Fruit fly (Drosophila melanogaster): ENCODE measurements around the gene Rcd-1.
A peak's percentile ranks its signal among the peaks of the same experiment; 100 is the strongest.

The Rcd-1 gene

dm6 chrX:19604997-19605396, 33.6 kb upstream of the Rcd-1 start, which contains the start of gene CG14207 (continued):
- no peak for TF ChIP-seq ranshi (GFP tag; IDR thresholded peaks at IDR 0.05)
- no peak for TF ChIP-seq pan (optimal IDR thresholded peaks at IDR 0.05)
- TF ChIP-seq pan (GFP tag; optimal IDR thresholded peaks at IDR 0.05 in 1 of 2, IDR thresholded peaks at IDR 0.05 in 1 of 2) = peak in 1 of 2 experiments; percentile 30
- TF ChIP-seq slou (GFP tag; optimal IDR thresholded peaks at IDR 0.05) = no peak
- no peak for TF ChIP-seq Nf-YB (GFP tag; optimal IDR thresholded peaks at IDR 0.05)
- no peak for TF ChIP-seq Elba2 (GFP tag; optimal IDR thresholded peaks at IDR 0.05)
- no peak for TF ChIP-seq lilli (GFP tag; optimal IDR thresholded peaks at IDR 0.05)
- TF ChIP-seq hkb (optimal IDR thresholded peaks at IDR 0.05) = no peak
- no peak for TF ChIP-seq hkb (GFP tag; IDR thresholded peaks at IDR 0.05)
- TF ChIP-seq CG31365 (tag; optimal IDR thresholded peaks at IDR 0.05) = no peak
- TF ChIP-seq tin (GFP tag; optimal IDR thresholded peaks at IDR 0.05) = no peak
- TF ChIP-seq ems (GFP tag; optimal IDR thresholded peaks at IDR 0.05) = peak; percentile 5
- TF ChIP-seq Dbx (GFP tag; IDR thresholded peaks at IDR 0.05) = peak; percentile 50; the same call in 2 of the 3 replicates
- TF ChIP-seq ato (GFP tag; IDR thresholded peaks at IDR 0.05; ENCODE audit: partially characterized antibody) = peak; percentile 82
- peak; percentile 7 for TF ChIP-seq CG7839 (tag; optimal IDR thresholded peaks at IDR 0.05)
- peak; percentile 40 for TF ChIP-seq Sry-δ (GFP tag; optimal IDR thresholded peaks at IDR 0.05)
- no peak for TF ChIP-seq fd96Cb (tag; optimal IDR thresholded peaks at IDR 0.05)
- TF ChIP-seq psq (GFP tag; optimal IDR thresholded peaks at IDR 0.05) = no peak
- no peak for TF ChIP-seq CG30403 (GFP tag; optimal IDR thresholded peaks at IDR 0.05)
- TF ChIP-seq CG8924 (tag; optimal IDR thresholded peaks at IDR 0.05) = no peak
- TF ChIP-seq Myb (GFP tag; optimal IDR thresholded peaks at IDR 0.05) = peak; percentile 28
- TF ChIP-seq H2.0 (GFP tag; IDR thresholded peaks at IDR 0.05) = no peak
- TF ChIP-seq CG34224 (GFP tag; IDR thresholded peaks at IDR 0.05; ENCODE audit: partially characterized antibody) = peak; percentile 73
- no peak for TF ChIP-seq insv (GFP tag; optimal IDR thresholded peaks at IDR 0.05)
- TF ChIP-seq vfl (GFP tag; optimal IDR thresholded peaks at IDR 0.05) = no peak
- no peak for TF ChIP-seq Dad (GFP tag; optimal IDR thresholded peaks at IDR 0.05)
- TF ChIP-seq D19B (GFP tag; optimal IDR thresholded peaks at IDR 0.05) = no peak
- no peak for TF ChIP-seq Awh (GFP tag; IDR thresholded peaks at IDR 0.05)
- no peak for TF ChIP-seq CG18011 (GFP tag; optimal IDR thresholded peaks at IDR 0.05)
- TF ChIP-seq Abd-B (GFP tag; optimal IDR thresholded peaks at IDR 0.05) = no peak
- TF ChIP-seq CG12769 (tag; optimal IDR thresholded peaks at IDR 0.05) = no peak
- TF ChIP-seq CG11398 (GFP tag; optimal IDR thresholded peaks at IDR 0.05) = no peak
- TF ChIP-seq ATbp (GFP tag; optimal IDR thresholded peaks at IDR 0.05) = no peak
- no peak for TF ChIP-seq CG17912 (GFP tag; optimal IDR thresholded peaks at IDR 0.05)
- no peak for TF ChIP-seq CG2678 (tag; optimal IDR thresholded peaks at IDR 0.05)
- TF ChIP-seq wdn (GFP tag; IDR thresholded peaks at IDR 0.05) = no peak
- peak; percentile 29 for TF ChIP-seq trem (tag; optimal IDR thresholded peaks at IDR 0.05)
- peak; percentile 43 for TF ChIP-seq CG34376 (GFP tag; optimal IDR thresholded peaks at IDR 0.05)
- no peak for TF ChIP-seq onecut (GFP tag; IDR thresholded peaks at IDR 0.05)
- no peak for TF ChIP-seq CG6272 (GFP tag; IDR thresholded peaks at IDR 0.05)
- no peak for TF ChIP-seq CG11085 (GFP tag; IDR thresholded peaks at IDR 0.05)
- no peak for TF ChIP-seq CG9215 (GFP tag; IDR thresholded peaks at IDR 0.05)
- TF ChIP-seq Ets97D (GFP tag; optimal IDR thresholded peaks at IDR 0.05) = peak; percentile 41
- no peak for TF ChIP-seq CG6683 (GFP tag; optimal IDR thresholded peaks at IDR 0.05)
- TF ChIP-seq CG2889 (GFP tag; IDR thresholded peaks at IDR 0.05) = no peak
- TF ChIP-seq CG12219 (GFP tag; optimal IDR thresholded peaks at IDR 0.05) = no peak
- no peak for TF ChIP-seq CG12155 (GFP tag; optimal IDR thresholded peaks at IDR 0.05)
- TF ChIP-seq klu (GFP tag; IDR thresholded peaks at IDR 0.05) = no peak
- TF ChIP-seq CG2120 (GFP tag; optimal IDR thresholded peaks at IDR 0.05) = no peak
- TF ChIP-seq CG17829 (tag; optimal IDR thresholded peaks at IDR 0.05) = no peak
- TF ChIP-seq CG17361 (GFP tag; IDR thresholded peaks at IDR 0.05) = 0 out of 3 replicates have a peak, but pooled peaks have one; percentile 19
- TF ChIP-seq Doc2 (GFP tag; IDR thresholded peaks at IDR 0.05) = no peak
- TF ChIP-seq Hr51 (GFP tag; optimal IDR thresholded peaks at IDR 0.05) = no peak

Measured in whole organism, embryonic.